Fruit fly (Drosophila melanogaster) whole organism: ENCODE measurements around the gene Tsp29Fa.

Experiments
- CG8478 ChIP-seq: fragments of >200 bp; optimal IDR thresholded peaks from 2 replicates; lab custom pipeline; 2018; ENCODE audit warnings: inconsistent platforms
- Dll ChIP-seq: fragments of >200 bp; optimal IDR thresholded peaks from 2 replicates; lab custom pipeline; 2017
- EcR ChIP-seq, 2 experiments: fragments of >200 bp; optimal IDR thresholded peaks; 2 replicates each; lab custom pipeline; 2017; ENCODE audit warnings: missing biosample characterization in 2 of 2, missing genetic modification characterization in 2 of 2, missing genetic modification reagents in 2 of 2
- pan ChIP-seq: fragments of >200 bp; optimal IDR thresholded peaks from 2 replicates; lab custom pipeline; 2017
- psq ChIP-seq: fragments of >200 bp; optimal IDR thresholded peaks from 2 replicates; lab custom pipeline; 2017
- usp ChIP-seq: fragments of >200 bp; optimal IDR thresholded peaks from 2 replicates; lab custom pipeline; 2017; ENCODE audit warnings: missing biosample characterization, missing genetic modification characterization, mixed read lengths

The Tsp29Fa gene

DNA sequence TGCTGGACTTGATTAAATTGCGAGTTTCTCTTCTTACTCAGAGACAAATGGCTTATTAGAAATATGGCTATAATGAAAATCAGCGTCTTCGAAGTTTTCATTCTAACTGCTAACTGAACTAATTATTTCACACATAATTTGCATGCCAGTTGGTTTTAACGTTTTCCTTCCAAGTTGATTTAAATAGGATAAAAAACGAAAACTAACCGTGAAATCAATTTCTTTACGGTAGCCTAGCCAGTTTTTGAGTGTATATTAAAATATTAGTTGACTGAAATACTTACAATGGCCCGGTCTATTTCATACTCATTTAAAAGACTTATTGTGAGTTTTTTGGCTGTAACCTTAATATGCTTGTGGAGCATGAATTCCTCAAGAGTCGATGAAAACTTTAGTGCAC, 28.5 kb downstream of the Tsp29Fa start, which contains the start of the genes CG9525 and CG32985:
CG9525 (minus strand) TSS at position 101 of the 400 bp plus-strand sequence.
CG32985 (plus strand) TSS at position 280 of the 400 bp plus-strand sequence.
- TF ChIP-seq Dll (lab: Kevin White, UChicago): no peak
- TF ChIP-seq EcR (GFP tag; optimal IDR thresholded peaks at IDR 0.05; lab: Kevin White, UChicago): no peak
- no peak for TF ChIP-seq CG8478

DNA sequence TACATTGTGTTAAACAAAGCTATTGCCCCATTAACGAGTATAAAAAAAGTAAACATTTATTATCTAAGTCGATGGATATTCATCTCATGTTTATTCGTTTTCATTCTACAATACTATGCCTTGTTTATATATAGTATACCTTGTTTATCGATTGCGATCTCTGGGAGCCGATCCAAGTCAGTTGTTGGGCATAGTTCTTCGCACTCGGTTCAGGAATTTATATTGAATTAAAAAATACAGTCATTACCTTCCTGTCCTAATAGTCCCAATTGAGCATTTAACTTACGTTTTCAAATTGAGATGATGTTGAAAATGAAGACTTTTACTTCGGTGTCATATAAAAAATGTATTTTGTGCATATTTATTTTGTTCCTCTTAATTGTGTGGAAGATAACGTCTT, 30.9 kb downstream of the Tsp29Fa start, which contains the start of gene CG32984:
CG32984 (plus strand) TSS at position 301 of the 400 bp plus-strand sequence.
- TF ChIP-seq CG8478 (no peak), psq (lab: Kevin White, UChicago) (no peak), usp (no peak)

DNA sequence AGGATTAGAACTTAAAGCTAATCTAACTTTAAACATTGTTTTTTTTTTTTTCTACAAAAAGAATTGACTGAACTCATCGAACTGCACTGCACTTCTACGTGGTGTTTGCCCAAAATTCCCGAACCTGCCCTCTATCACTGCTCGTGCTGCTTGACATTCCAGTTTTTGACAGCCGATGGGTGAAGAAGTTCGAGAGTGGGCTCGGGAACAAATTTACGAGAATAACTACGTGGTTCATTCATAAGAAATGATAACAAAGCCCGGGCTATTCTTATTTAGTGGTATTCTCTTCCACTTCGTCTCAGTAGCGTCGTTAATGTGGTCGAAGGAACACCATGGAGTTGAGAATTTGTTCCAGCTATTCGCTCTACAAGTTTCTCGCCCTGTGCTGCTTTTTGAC, 33.5 kb downstream of the Tsp29Fa start, which contains the start of gene CG18088:
CG18088 (plus strand) TSS at position 301 of the 400 bp plus-strand sequence.
- TF ChIP-seq Dll (lab: Kevin White, UChicago) (no peak), pan (lab: Kevin White, UChicago) (no peak), EcR (GFP tag; optimal IDR thresholded peaks at IDR 0.05; lab: Kevin White, UChicago) (no peak), usp (no peak), psq (lab: Kevin White, UChicago) (no peak), CG8478 (no peak)

DNA sequence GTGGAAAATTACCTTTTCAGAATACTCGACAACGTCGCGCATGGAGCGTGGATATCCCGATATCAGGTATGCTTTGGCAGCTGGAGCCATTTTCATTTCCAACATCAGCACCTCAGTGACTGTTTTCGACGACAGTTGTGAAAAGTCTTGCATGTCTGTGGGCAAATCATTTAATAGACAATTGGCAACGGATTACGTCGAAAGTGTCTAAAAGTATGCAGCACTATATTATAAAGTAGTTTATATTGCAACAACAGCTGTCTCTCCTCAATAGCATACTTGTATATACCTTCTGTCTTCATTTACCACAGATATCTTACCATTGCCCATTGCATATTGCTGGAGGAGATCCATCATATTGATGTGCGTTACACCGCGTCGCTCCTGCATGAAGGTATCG, 39.1 kb downstream of the Tsp29Fa start:
- TF ChIP-seq usp: no peak
- no peak for TF ChIP-seq EcR (GFP tag; optimal IDR thresholded peaks at IDR 0.05; lab: Kevin White, UChicago)
- TF ChIP-seq Dll (lab: Kevin White, UChicago): no peak
- no peak for TF ChIP-seq CG8478
- TF ChIP-seq pan (lab: Kevin White, UChicago): no peak
- TF ChIP-seq psq (lab: Kevin White, UChicago): no peak

DNA sequence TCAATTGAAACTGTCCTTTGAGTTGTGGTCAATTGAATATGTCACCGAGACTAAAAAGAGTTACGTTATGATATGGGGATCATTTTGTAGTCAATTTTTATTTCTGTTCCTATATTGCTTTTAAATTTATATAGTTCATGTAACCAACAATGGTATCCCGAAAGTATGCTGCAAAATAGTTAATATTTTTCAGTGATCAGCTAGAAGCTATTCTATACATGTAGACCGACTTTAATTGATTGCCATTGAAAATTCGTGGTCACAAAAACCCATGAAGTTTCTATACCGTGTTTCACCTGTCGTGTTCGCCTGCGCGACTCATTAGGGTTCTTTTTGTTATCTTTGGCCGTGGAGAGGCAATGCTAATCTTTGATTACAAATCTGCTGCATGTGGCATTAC, 40.7 kb downstream of the Tsp29Fa start:
- TF ChIP-seq psq (lab: Kevin White, UChicago): no peak
- no peak for TF ChIP-seq pan (lab: Kevin White, UChicago)
- no peak for TF ChIP-seq usp
- no peak for TF ChIP-seq EcR (GFP tag; optimal IDR thresholded peaks at IDR 0.05; lab: Kevin White, UChicago)
- no peak for TF ChIP-seq CG8478
- TF ChIP-seq Dll (lab: Kevin White, UChicago): no peak

DNA sequence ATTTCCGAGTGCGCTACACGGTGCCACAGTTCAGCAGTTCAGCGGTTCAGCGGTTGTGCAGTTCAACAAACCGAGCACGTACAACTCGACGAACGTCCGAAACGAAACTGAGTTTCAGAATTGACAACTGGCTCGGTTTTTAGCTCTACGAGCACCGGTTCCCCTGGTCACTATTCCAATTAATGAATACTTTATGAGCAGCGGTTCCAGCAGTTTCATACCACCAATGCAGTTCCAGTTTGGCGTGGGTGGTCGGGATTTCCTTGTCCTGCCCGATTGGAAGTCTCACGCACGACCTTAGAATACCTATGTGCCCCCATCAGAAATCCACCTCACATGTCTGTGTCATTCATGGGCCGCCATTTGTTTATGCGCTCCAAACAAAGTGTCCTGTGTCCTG, 41.6 kb downstream of the Tsp29Fa start, which contains the start of gene CG9541:
CG9541 (minus strand) TSS at position 101 of the 400 bp plus-strand sequence.
- TF ChIP-seq EcR (GFP tag; optimal IDR thresholded peaks at IDR 0.05; lab: Kevin White, UChicago) (no peak), psq (lab: Kevin White, UChicago) (no peak), pan (lab: Kevin White, UChicago) (no peak), usp (no peak), Dll (lab: Kevin White, UChicago) (no peak), CG8478 (no peak)

DNA sequence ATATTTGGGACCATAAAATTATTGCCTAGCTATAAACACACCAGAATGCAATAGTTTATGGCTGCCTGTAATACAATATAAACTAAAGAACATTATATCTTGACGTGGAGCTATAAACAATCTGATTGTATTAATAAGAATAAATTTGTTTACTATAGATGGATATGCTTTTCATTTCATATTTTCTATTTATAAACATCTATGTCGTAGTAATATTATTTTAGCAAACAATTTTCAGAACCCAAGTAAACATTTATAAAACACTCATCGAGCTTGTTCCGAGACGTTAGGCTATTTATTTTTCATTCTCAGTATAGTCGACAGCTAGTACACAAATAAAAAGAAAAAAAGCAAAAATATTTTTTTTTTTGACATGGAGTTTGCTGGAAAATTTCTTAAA, 46.6 kb downstream of the Tsp29Fa start, which contains the start of gene CG18662:
CG18662 (plus strand) TSS at position 301 of the 400 bp plus-strand sequence.
- TF ChIP-seq CG8478 (no peak), psq (lab: Kevin White, UChicago) (no peak), EcR (GFP tag; optimal IDR thresholded peaks at IDR 0.05; lab: Kevin White, UChicago) (no peak), Dll (lab: Kevin White, UChicago) (no peak), pan (lab: Kevin White, UChicago) (no peak), usp (no peak)

DNA sequence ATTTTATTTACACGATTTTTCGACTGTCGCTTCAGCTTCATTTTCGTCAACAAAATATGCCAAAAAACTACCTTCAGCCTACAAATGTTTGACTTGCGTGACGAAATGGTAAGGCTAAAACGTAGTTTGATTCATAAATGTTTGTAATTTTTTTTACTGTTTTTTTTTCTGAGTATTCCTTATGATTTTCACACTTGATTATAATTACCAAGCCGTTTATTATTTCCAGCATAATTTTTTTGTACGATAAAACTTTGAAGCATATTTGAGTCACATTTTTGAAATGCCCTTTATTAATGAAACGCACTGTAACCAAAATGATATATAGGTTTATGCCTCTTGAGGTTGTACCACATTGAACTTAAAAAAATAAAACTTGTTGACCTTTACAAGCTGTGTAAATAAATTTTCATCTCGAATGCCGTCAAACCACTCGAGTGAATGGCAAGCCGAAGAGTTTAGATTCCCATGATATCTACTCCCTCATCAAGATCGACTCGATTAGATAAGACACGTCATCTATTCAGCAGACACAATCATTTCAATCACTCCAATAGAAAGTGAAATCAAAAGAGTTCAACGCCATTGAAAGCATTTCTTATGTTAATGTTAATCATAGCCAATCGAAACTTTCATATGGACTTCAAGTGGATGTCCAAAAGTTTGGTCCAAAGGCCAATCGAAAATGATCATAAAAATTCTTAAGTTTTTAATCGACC, 49.0 kb downstream of the Tsp29Fa start:
- TF ChIP-seq EcR (GFP tag; optimal IDR thresholded peaks at IDR 0.05; lab: Kevin White, UChicago) (no peak), usp (no peak), Dll (lab: Kevin White, UChicago) (no peak), pan (lab: Kevin White, UChicago) (no peak), CG8478 (no peak), psq (lab: Kevin White, UChicago) (no peak)

DNA sequence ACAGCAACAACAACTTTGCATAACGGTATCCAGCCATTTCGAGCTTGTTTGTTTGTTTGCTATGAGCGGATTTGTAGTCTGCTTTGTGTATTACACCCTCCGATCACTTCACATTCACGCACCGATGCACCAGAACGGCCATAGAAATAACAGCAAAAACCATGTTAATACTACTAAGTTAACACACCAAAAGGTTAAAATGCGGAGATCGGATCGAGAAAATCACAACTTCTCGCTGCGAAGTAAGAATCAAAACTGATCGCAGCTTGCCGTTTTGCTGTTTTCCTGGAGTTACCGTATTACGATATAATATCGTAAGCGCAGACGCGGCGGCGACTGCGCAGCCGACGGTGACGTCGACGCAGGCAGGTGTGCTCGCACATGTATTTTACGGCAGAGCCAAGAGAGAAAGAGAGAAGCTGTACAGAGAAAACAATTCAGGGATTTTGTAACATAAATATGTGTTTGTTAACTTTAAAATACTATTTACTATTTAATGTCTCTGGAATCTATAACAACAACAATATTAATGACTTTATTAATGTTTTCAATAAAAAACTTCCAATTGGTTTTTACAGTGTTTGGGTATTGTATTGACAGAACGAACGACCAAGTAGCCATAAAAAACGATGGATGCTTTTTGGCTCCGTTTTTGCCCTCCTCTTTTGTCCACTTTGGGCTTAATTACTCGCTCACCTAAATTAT, 51.0 kb downstream of the Tsp29Fa start, which contains the start of gene CG13101:
CG13101 (minus strand) TSS at position 259 of the 705 bp plus-strand sequence.
- no peak for TF ChIP-seq psq (lab: Kevin White, UChicago)
- TF ChIP-seq EcR (GFP tag; optimal IDR thresholded peaks at IDR 0.05; lab: Kevin White, UChicago): no peak
- TF ChIP-seq pan (lab: Kevin White, UChicago): no peak
- no peak for TF ChIP-seq Dll (lab: Kevin White, UChicago)
- TF ChIP-seq CG8478: no peak
- TF ChIP-seq usp: no peak
